Worm (Caenorhabditis elegans): ENCODE results near the gene ZK370.4.

ZK370.4 gene

DNA sequence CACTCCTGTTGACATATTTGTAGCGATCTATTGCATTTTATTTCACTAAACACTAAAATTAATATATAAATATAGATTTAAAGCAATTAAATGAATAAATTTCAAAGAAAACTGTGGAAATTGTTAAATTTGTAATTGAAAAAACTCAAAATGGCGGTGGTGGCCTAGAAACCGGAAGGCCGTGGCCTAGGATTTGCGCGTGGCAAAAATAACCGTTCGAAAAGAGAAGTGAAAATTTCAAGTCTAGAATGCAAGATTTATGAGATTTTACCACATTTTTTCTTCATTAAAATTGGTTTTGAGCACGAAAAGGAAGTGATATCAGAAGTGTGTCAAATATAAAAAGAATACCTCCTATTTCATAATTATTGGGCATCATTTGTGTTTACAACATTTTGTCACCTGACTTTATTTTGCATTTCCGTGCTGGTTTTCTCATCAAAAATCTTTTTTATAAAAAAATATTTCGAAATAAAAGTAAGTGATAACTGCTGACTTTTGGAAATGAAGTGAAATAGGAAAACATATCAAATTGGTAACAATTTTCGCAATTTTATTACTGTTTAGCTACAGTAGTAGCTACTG lies 47.4 kb downstream of the ZK370.4 start, which contains the start of gene fli-1:
TSS of gene fli-1 (minus strand) at position 58 of the 585 bp plus-strand sequence.
- peak; percentile 51 for TF ChIP-seq sptf-1 (tag; optimal IDR thresholded peaks at IDR 0.05)
- TF ChIP-seq unc-62 (GFP tag; optimal IDR thresholded peaks at IDR 0.05) = no peak

ce11 chrIII:8678371-8678770 lies 52.8 kb downstream of the ZK370.4 start:
- TF ChIP-seq nhr-12 (tag; optimal IDR thresholded peaks at IDR 0.05) (peak; percentile 22), sem-2 (GFP tag; optimal IDR thresholded peaks at IDR 0.05) (peak; percentile 94), hlh-1 (tag; optimal IDR thresholded peaks at IDR 0.05) (peak; percentile 67), nhr-28 (tag; optimal IDR thresholded peaks at IDR 0.05) (peak; percentile 79), mab-5 (tag; optimal IDR thresholded peaks at IDR 0.05) (no peak), elt-1 (tag; optimal IDR thresholded peaks at IDR 0.05; ENCODE audit: borderline replicate concordance, insufficient read depth) (peak; percentile 61), elt-3 (tag; optimal IDR thresholded peaks at IDR 0.05) (peak; percentile 63), unc-62 (GFP tag; optimal IDR thresholded peaks at IDR 0.05) (peak; percentile 43), cnd-1 (tag; optimal IDR thresholded peaks at IDR 0.05) (peak; percentile 95), ces-1 (GFP tag; optimal IDR thresholded peaks at IDR 0.05) (peak; percentile 44), unc-39 (tag; optimal IDR thresholded peaks at IDR 0.05) (peak; percentile 33), lin-32 (GFP tag; optimal IDR thresholded peaks at IDR 0.05) (peak; percentile 95), blmp-1 (tag; optimal IDR thresholded peaks at IDR 0.05) (peak; percentile 50), ceh-83 (GFP tag; optimal IDR thresholded peaks at IDR 0.05) (peak; percentile 97), ceh-43 (GFP tag; optimal IDR thresholded peaks at IDR 0.05) (peak; percentile 93), bed-3 (GFP tag; optimal IDR thresholded peaks at IDR 0.05) (peak; percentile 91), mep-1 (tag; optimal IDR thresholded peaks at IDR 0.05) (peak; percentile 60), zip-8 (tag; optimal IDR thresholded peaks at IDR 0.05) (no peak), nhr-237 (tag; optimal IDR thresholded peaks at IDR 0.05) (no peak), lsy-2 (tag; optimal IDR thresholded peaks at IDR 0.05) (peak; percentile 66), pha-4 (tag; optimal IDR thresholded peaks at IDR 0.05) (peak; percentile 62), drap-1 (GFP tag; optimal IDR thresholded peaks at IDR 0.05) (peak; percentile 98), ceh-39 (tag; optimal IDR thresholded peaks at IDR 0.05) (peak; percentile 43), ham-2 (GFP tag; optimal IDR thresholded peaks at IDR 0.05) (peak; percentile 91), nhr-2 (tag; optimal IDR thresholded peaks at IDR 0.05) (peak; percentile 20), sptf-1 (tag; optimal IDR thresholded peaks at IDR 0.05) (peak; percentile 98), ztf-11 (tag; optimal IDR thresholded peaks at IDR 0.05) (peak; percentile 61), M03D4.4 (tag; optimal IDR thresholded peaks at IDR 0.05) (peak; percentile 96), unc-120 (tag; optimal IDR thresholded peaks at IDR 0.05; ENCODE audit: poor library complexity, severe bottlenecking) (peak; percentile 90), snpc-4 (tag; optimal IDR thresholded peaks at IDR 0.05) (no peak), tbx-8 (GFP tag; optimal IDR thresholded peaks at IDR 0.05) (peak; percentile 89), flh-1 (GFP tag; optimal IDR thresholded peaks at IDR 0.05) (peak; percentile 87), lin-13 (tag; optimal IDR thresholded peaks at IDR 0.05) (peak; percentile 22), nhr-76 (tag; optimal IDR thresholded peaks at IDR 0.05) (no peak), mls-2 (tag; optimal IDR thresholded peaks at IDR 0.05) (peak; percentile 98)

All from whole organism, mixed stage, embryonic.